Worm (Caenorhabditis elegans) whole organism, L2 larva: Measurements from ENCODE around the gene aqp-3.

Experiments
- alr-1 ChIP-seq: fragments of 150-350 bp; optimal IDR thresholded peaks from 2 replicates; lab custom pipeline; 2014; ENCODE audit warnings: missing biosample characterization, missing genetic modification characterization
- aly-2 ChIP-seq: fragments of 150-350 bp; optimal IDR thresholded peaks from 2 replicates; lab custom pipeline; 2014; ENCODE audit warnings: missing biosample characterization, missing genetic modification characterization
- ceh-82 ChIP-seq: fragments of 150-350 bp; optimal IDR thresholded peaks from 2 replicates; lab custom pipeline; 2014; ENCODE audit warnings: missing biosample characterization, missing genetic modification characterization
- elt-3 ChIP-seq: sonication (generic microtip); optimal IDR thresholded peaks from 2 replicates; lab custom pipeline; 2017; ENCODE audit warnings: missing biosample characterization, missing genetic modification characterization
- fos-1 ChIP-seq: fragments of 150-350 bp; optimal IDR thresholded peaks from 2 replicates; lab custom pipeline; 2014; ENCODE audit warnings: missing biosample characterization, missing genetic modification characterization
- mab-5 ChIP-seq: fragments of 150-350 bp; optimal IDR thresholded peaks from 2 replicates; lab custom pipeline; 2014; ENCODE audit warnings: missing biosample characterization, missing genetic modification characterization
- mbf-1 ChIP-seq: sonication (generic microtip); optimal IDR thresholded peaks from 2 replicates; lab custom pipeline; 2017; ENCODE audit warnings: missing biosample characterization, missing genetic modification characterization
- nhr-10 ChIP-seq: sonication (generic microtip); optimal IDR thresholded peaks from 2 replicates; lab custom pipeline; 2017; ENCODE audit warnings: missing biosample characterization, missing genetic modification characterization
- snpc-4 ChIP-seq: fragments of 150-350 bp; optimal IDR thresholded peaks from 2 replicates; lab custom pipeline; 2014; ENCODE audit warnings: missing biosample characterization, missing genetic modification characterization
- unc-55 ChIP-seq: fragments of 150-350 bp; sonication (generic microtip); optimal IDR thresholded peaks from 3 replicates; lab custom pipeline; 2014; ENCODE audit warnings: missing biosample characterization, missing genetic modification reagents, missing genetic modification characterization
- unc-62 ChIP-seq: fragments of 150-350 bp; optimal IDR thresholded peaks from 2 replicates; lab custom pipeline; 2014; ENCODE audit warnings: missing biosample characterization, missing genetic modification reagents, missing genetic modification characterization
- zag-1 ChIP-seq: fragments of 150-350 bp; optimal IDR thresholded peaks from 2 replicates; lab custom pipeline; 2014; ENCODE audit warnings: missing biosample characterization, missing genetic modification characterization
- ztf-11 ChIP-seq: sonication (generic microtip); optimal IDR thresholded peaks from 2 replicates; lab custom pipeline; 2017; ENCODE audit warnings: missing biosample characterization, missing genetic modification characterization

DNA sequence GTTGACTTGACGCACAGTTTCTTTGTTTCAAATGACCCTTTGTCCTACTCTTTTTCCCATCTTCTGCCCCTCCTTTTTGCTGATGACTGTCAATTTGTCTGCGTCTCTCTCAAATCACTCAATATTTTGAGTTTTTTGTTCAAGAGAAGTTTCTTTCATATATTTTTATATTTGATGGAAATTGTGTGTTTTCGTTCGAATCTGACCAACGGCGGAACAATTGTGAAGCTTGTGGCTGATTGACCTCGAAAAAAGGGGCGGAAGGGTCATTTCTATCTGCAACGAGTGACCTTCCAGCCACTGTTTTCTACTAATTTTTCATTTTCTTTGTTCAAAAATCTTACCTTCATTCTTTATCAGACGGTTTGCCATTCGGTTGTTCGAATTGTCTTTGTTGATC is 12.4 kb upstream of the aqp-3 start:
- TF ChIP-seq unc-62 (GFP tag; lab: Kevin White, UChicago) (no peak), alr-1 (tag; lab: Kevin White, UChicago) (no peak), mab-5 (no peak), ztf-11 (tag; lab: Kevin White, UChicago) (no peak), fos-1 (tag; lab: Kevin White, UChicago) (no peak), mbf-1 (tag; lab: Kevin White, UChicago) (no peak), nhr-10 (tag; lab: Kevin White, UChicago) (no peak), aly-2 (tag; lab: Kevin White, UChicago) (no peak), zag-1 (no peak), elt-3 (tag; lab: Kevin White, UChicago) (no peak), unc-55 (GFP tag; lab: Kevin White, UChicago) (no peak), ceh-82 (tag; lab: Kevin White, UChicago) (no peak), snpc-4 (no peak)
